Worm (Caenorhabditis elegans) whole organism, L4/young adult: ENCODE measurements around the gene ins-22.

ENCODE experiments used
- W03F9.2 ChIP-seq: fragments of 150-350 bp; optimal IDR thresholded peaks from 2 replicates; lab custom pipeline; 2014; ENCODE audit warnings: missing biosample characterization, missing genetic modification characterization
- dao-5 ChIP-seq: sonication (generic microtip); optimal IDR thresholded peaks from 2 replicates; lab custom pipeline; 2016; ENCODE audit warnings: missing genotype, missing genetic modification characterization, moderate library complexity, missing compliant biosample characterization
- him-1 ChIP-seq: sonication (generic microtip); optimal IDR thresholded peaks from 2 replicates; lab custom pipeline; 2016; ENCODE audit warnings: missing genotype, missing genetic modification reagents, missing genetic modification characterization, missing compliant biosample characterization

ce11 chrIII:10057518-10057917 is 31.4 kb downstream of the ins-22 start, which contains the start of gene T16G12.4:
- TF ChIP-seq him-1 (tag; lab: Kevin White, UChicago) (no peak), dao-5 (tag; lab: Kevin White, UChicago) (no peak), W03F9.2 (tag; lab: Kevin White, UChicago) (no peak)
